Fruit fly (Drosophila melanogaster): ENCODE data around the gene PolI.

PolI gene

dm6 chr3R:8243720-8244119, 10.4 kb downstream of the PolI start, which contains the start of the genes CG9636, CG18749 and CG33722 (continued):
- TF ChIP-seq CoRest (tag; optimal IDR thresholded peaks at IDR 0.05): peak; percentile 80
- TF ChIP-seq CG4707 (GFP tag; optimal IDR thresholded peaks at IDR 0.05): no peak
- TF ChIP-seq chinmo (GFP tag; IDR thresholded peaks at IDR 0.05; ENCODE audit: partially characterized antibody): peak; percentile 91; the same call in 3 of the 4 replicates
- no peak for TF ChIP-seq Mes4 (GFP tag; optimal IDR thresholded peaks at IDR 0.05)
- TF ChIP-seq CG14050 (GFP tag; IDR thresholded peaks at IDR 0.05): no peak; the same call in 2 of the 3 replicates
- no peak for TF ChIP-seq gsb (GFP tag; IDR thresholded peaks at IDR 0.05)
- peak; percentile 78 for TF ChIP-seq Xbp1 (GFP tag; optimal IDR thresholded peaks at IDR 0.05)
- no peak for TF ChIP-seq CG17612 (GFP tag; IDR thresholded peaks at IDR 0.05)
- TF ChIP-seq Hr78 (GFP tag; optimal IDR thresholded peaks at IDR 0.05): no peak
- no peak for TF ChIP-seq luna (GFP tag; optimal IDR thresholded peaks at IDR 0.05)
- TF ChIP-seq bigmax (GFP tag; optimal IDR thresholded peaks at IDR 0.05): no peak
- peak; percentile 74 for TF ChIP-seq CG31441 (GFP tag; IDR thresholded peaks at IDR 0.05)
- peak; percentile 56; the same call in 1 of the 2 replicates for TF ChIP-seq CG4404 (GFP tag; IDR thresholded peaks at IDR 0.05)
- no peak for TF ChIP-seq CrebB (tag; optimal IDR thresholded peaks at IDR 0.05)
- no peak for TF ChIP-seq CG8765 (GFP tag; IDR thresholded peaks at IDR 0.05)
- TF ChIP-seq HLH4C (GFP tag; IDR thresholded peaks at IDR 0.05; ENCODE audit: partially characterized antibody): peak; percentile 99
- TF ChIP-seq CG14965 (GFP tag; optimal IDR thresholded peaks at IDR 0.05; ENCODE audit: borderline replicate concordance): no peak
- TF ChIP-seq Pdp1 (GFP tag; optimal IDR thresholded peaks at IDR 0.05): peak; percentile 22 to 24
- no peak for TF ChIP-seq sqz (GFP tag; optimal IDR thresholded peaks at IDR 0.05)
- TF ChIP-seq CG7556 (GFP tag; optimal IDR thresholded peaks at IDR 0.05): peak; percentile 68
- peak; percentile 10 for TF ChIP-seq CTCF (GFP tag; optimal IDR thresholded peaks at IDR 0.05)
- peak; percentile 66 for TF ChIP-seq CG6272 (GFP tag; IDR thresholded peaks at IDR 0.05)
- TF ChIP-seq ind (GFP tag; optimal IDR thresholded peaks at IDR 0.05): peak; percentile 71
- no peak for TF ChIP-seq hth (optimal IDR thresholded peaks at IDR 0.05)
- TF ChIP-seq E2f1 (GFP tag; IDR thresholded peaks at IDR 0.05): peak; percentile 63
- peak; percentile 52 for TF ChIP-seq bcd (GFP tag; optimal IDR thresholded peaks at IDR 0.05)
- TF ChIP-seq ATbp (GFP tag; optimal IDR thresholded peaks at IDR 0.05): peak; percentile 10
- no peak for TF ChIP-seq CG7786 (GFP tag; optimal IDR thresholded peaks at IDR 0.05)
- no peak for TF ChIP-seq CG10321 (GFP tag; IDR thresholded peaks at IDR 0.05)
- TF ChIP-seq hbn (GFP tag; IDR thresholded peaks at IDR 0.05; ENCODE audit: partially characterized antibody): peak; percentile 97
- TF ChIP-seq trem (tag; optimal IDR thresholded peaks at IDR 0.05): peak; percentile 86
- TF ChIP-seq Rx (GFP tag; IDR thresholded peaks at IDR 0.05): 0 out of 2 replicates have a peak, but pooled peaks have one; percentile 13
- TF ChIP-seq CG17328 (GFP tag; IDR thresholded peaks at IDR 0.05): peak; percentile 58; the same call in 1 of the 2 replicates
- no peak for TF ChIP-seq crol (GFP tag; IDR thresholded peaks at IDR 0.05)
- TF ChIP-seq CG8089 (GFP tag; optimal IDR thresholded peaks at IDR 0.05): no peak
- TF ChIP-seq CG12391 (tag; optimal IDR thresholded peaks at IDR 0.05): peak; percentile 86
- TF ChIP-seq Fer2 (tag; optimal IDR thresholded peaks at IDR 0.05): peak; percentile 35
- TF ChIP-seq CG18599 (GFP tag; optimal IDR thresholded peaks at IDR 0.05): peak; percentile 80
- peak; percentile 98 for TF ChIP-seq Doc3 (GFP tag; IDR thresholded peaks at IDR 0.05; ENCODE audit: partially characterized antibody)
- TF ChIP-seq E2f2 (GFP tag; IDR thresholded peaks at IDR 0.05): peak; percentile 64
- no peak for TF ChIP-seq CG12236 (GFP tag; optimal IDR thresholded peaks at IDR 0.05)
- TF ChIP-seq cato (GFP tag; optimal IDR thresholded peaks at IDR 0.05; ENCODE audit: borderline replicate concordance): peak; percentile 32
- peak; percentile 82 for TF ChIP-seq CG17829 (tag; optimal IDR thresholded peaks at IDR 0.05)
- no peak for TF ChIP-seq ase (GFP tag; IDR thresholded peaks at IDR 0.05)
- TF ChIP-seq chn (GFP tag; optimal IDR thresholded peaks at IDR 0.05): peak; percentile 67
- no peak for TF ChIP-seq Neu2 (GFP tag; optimal IDR thresholded peaks at IDR 0.05; ENCODE audit: borderline replicate concordance)
- peak; percentile 43 for TF ChIP-seq CG4854 (GFP tag; optimal IDR thresholded peaks at IDR 0.05)
- TF ChIP-seq pfk (GFP tag; optimal IDR thresholded peaks at IDR 0.05): no peak
- TF ChIP-seq CG15011 (GFP tag; optimal IDR thresholded peaks at IDR 0.05): peak; percentile 2
- TF ChIP-seq gro (GFP tag; optimal IDR thresholded peaks at IDR 0.05): no peak
